In the genomic region with DNA sequence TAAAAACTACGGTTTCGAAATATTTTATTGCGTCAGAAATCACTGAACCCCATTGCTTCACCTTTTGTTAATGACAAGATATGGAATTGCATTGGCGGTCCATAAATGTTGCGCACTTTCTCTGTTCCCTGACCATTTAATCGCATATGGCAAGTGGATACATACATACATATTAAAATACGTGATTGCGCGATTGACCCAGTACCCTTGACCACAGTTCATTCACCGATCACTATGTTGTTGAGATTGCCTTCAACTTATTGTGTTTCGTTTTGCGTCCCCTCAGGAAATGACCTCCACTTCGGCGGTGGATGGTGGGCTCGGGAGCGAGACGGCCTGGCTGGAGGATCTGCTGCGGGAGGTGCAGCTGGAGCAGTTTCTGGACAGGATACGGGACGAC, we compare ENCODE assay signal across 2 fruit fly cellular contexts.
TF ChIP-seq lines count a peak whose summit lies in the region.

No protein-coding gene starts in this region.

TF ChIP-seq in whole organism, prepupa, 60 proteins besides CTCF, POLR2A, EP300 and RAD21:
- TF ChIP-seq dac (GFP tag; optimal IDR thresholded peaks at IDR 0.05; lab: Kevin White, UChicago) (no peak), Blimp-1 (GFP tag; optimal IDR thresholded peaks at IDR 0.05; lab: Kevin White, UChicago) (no peak), Eip93F (GFP tag; optimal IDR thresholded peaks at IDR 0.05; lab: Kevin White, UChicago) (no peak), CG34406 (GFP tag; optimal IDR thresholded peaks at IDR 0.05; lab: Kevin White, UChicago) (no peak), Ets96B (tag; optimal IDR thresholded peaks at IDR 0.05; lab: Kevin White, UChicago) (no peak), vri (GFP tag; optimal IDR thresholded peaks at IDR 0.05; lab: Kevin White, UChicago) (peak; percentile 2), CG6163 (GFP tag; IDR thresholded peaks at IDR 0.05; lab: Robert Waterston, UW) (no peak), svp (GFP tag; lab: Kevin White, UChicago) (peak; percentile 82), CG8119 (GFP tag; IDR thresholded peaks at IDR 0.05; lab: Robert Waterston, UW) (no peak)
TF ChIP-seq in whole organism, prepupa: peak in this region for 2.

TF ChIP-seq in whole organism, pupa, 21 proteins besides CTCF, POLR2A, EP300 and RAD21:
- no peak for TF ChIP-seq Ets98B (GFP tag; IDR thresholded peaks at IDR 0.05; lab: Robert Waterston, UW)
- TF ChIP-seq EcR (GFP tag; optimal IDR thresholded peaks at IDR 0.05; lab: Kevin White, UChicago) = peak; percentile 92
